Fruit fly (Drosophila melanogaster) whole organism, embryonic: ENCODE data around the gene Sik2.

Source experiments
- Atf6 ChIP-seq: fragments of 200-800 bp; sonication (Bioruptor generic); IDR thresholded peaks from 2 replicates; pipeline ENCODE4 v1.3.6; 2022; ENCODE audit warnings: missing biosample characterization, missing genetic modification characterization
- B-H1 ChIP-seq: fragments of 200-800 bp; sonication (Bioruptor generic); IDR thresholded peaks from 3 replicates; pipeline ENCODE4 v1.3.6; 2022; ENCODE audit warnings: missing biosample characterization, missing genetic modification characterization
- CG10147 ChIP-seq: fragments of 200-800 bp; sonication (Bioruptor generic); optimal IDR thresholded peaks from 2 replicates; lab custom pipeline; 2019; ENCODE audit warnings: missing biosample characterization, mild to moderate bottlenecking, missing genetic modification characterization, moderate library complexity
- CG11085 ChIP-seq: fragments of 200-800 bp; sonication (Bioruptor generic); IDR thresholded peaks from 2 replicates; pipeline ENCODE4 v1.3.6; 2022; ENCODE audit warnings: missing biosample characterization, missing genetic modification characterization
- CG11695 ChIP-seq: fragments of 200-800 bp; sonication (Bioruptor generic); IDR thresholded peaks from 3 replicates; pipeline ENCODE4 v1.3.6; 2022; ENCODE audit warnings: missing biosample characterization, missing genetic modification characterization
- CG12659 ChIP-seq: fragments of 200-800 bp; sonication (Bioruptor generic); optimal IDR thresholded peaks from 3 replicates; lab custom pipeline; 2017; ENCODE audit warnings: mild to moderate bottlenecking, missing biosample characterization, missing genetic modification reagents, missing genetic modification characterization
- CG14050 ChIP-seq: fragments of 200-800 bp; sonication (Bioruptor generic); IDR thresholded peaks from 3 replicates; pipeline ENCODE4 v1.3.6; 2022; ENCODE audit warnings: missing biosample characterization, missing genetic modification characterization
- CG14965 ChIP-seq: fragments of 200-800 bp; sonication (Bioruptor generic); optimal IDR thresholded peaks from 2 replicates; lab custom pipeline; 2016; ENCODE audit warnings: missing biosample characterization, missing genetic modification characterization, borderline replicate concordance
- CG1647 ChIP-seq: fragments of 200-800 bp; sonication (Bioruptor generic); optimal IDR thresholded peaks from 3 replicates; lab custom pipeline; 2016; ENCODE audit warnings: missing biosample characterization, missing genetic modification characterization
- CG17328 ChIP-seq: fragments of 200-800 bp; sonication (Bioruptor generic); IDR thresholded peaks from 2 replicates; pipeline ENCODE4 v1.3.6; 2022; ENCODE audit warnings: missing biosample characterization, missing genetic modification characterization
- CG17612 ChIP-seq: fragments of 200-800 bp; sonication (Bioruptor generic); IDR thresholded peaks from 2 replicates; pipeline ENCODE4 v1.3.6; 2022; ENCODE audit warnings: missing biosample characterization, missing genetic modification characterization
- CG17829 ChIP-seq: fragments of 200-800 bp; optimal IDR thresholded peaks from 2 replicates; lab custom pipeline; 2019; ENCODE audit warnings: missing biosample characterization, mild to moderate bottlenecking, missing genetic modification characterization, moderate library complexity
- CG17912 ChIP-seq: fragments of 200-800 bp; sonication (Bioruptor generic); optimal IDR thresholded peaks from 2 replicates; lab custom pipeline; 2018; ENCODE audit warnings: missing biosample characterization, mild to moderate bottlenecking, missing genetic modification characterization
- CG31441 ChIP-seq: fragments of 200-800 bp; sonication (Bioruptor generic); IDR thresholded peaks from 2 replicates; pipeline ENCODE4 v1.3.6; 2022; ENCODE audit warnings: missing biosample characterization, missing genetic modification characterization
- CG34224 ChIP-seq: fragments of 200-800 bp; sonication (Bioruptor generic); IDR thresholded peaks from 3 replicates; pipeline ENCODE4 v1.3.6; 2022; ENCODE audit warnings: missing biosample characterization, missing genetic modification characterization; ENCODE audit not compliant: partially characterized antibody
- CG4404 ChIP-seq: fragments of 200-800 bp; sonication (Bioruptor generic); IDR thresholded peaks from 2 replicates; pipeline ENCODE4 v1.3.6; 2022; ENCODE audit warnings: missing biosample characterization, missing genetic modification characterization
- CG4820 ChIP-seq: fragments of 200-800 bp; sonication (Bioruptor generic); optimal IDR thresholded peaks from 3 replicates; lab custom pipeline; 2016; ENCODE audit warnings: missing biosample characterization, missing genetic modification characterization
- CG6272 ChIP-seq: fragments of 200-800 bp; sonication (Bioruptor generic); IDR thresholded peaks from 2 replicates; pipeline ENCODE4 v1.3.6; 2022; ENCODE audit warnings: missing biosample characterization, missing genetic modification characterization
- CG6654 ChIP-seq: fragments of 200-800 bp; sonication (Bioruptor generic); optimal IDR thresholded peaks from 2 replicates; lab custom pipeline; 2017; ENCODE audit warnings: missing biosample characterization, mild to moderate bottlenecking, missing genetic modification characterization
- CG8281 ChIP-seq: fragments of 200-800 bp; sonication (Bioruptor generic); optimal IDR thresholded peaks from 2 replicates; lab custom pipeline; 2018; ENCODE audit warnings: missing biosample characterization, mild to moderate bottlenecking, missing genetic modification characterization, moderate library complexity
- CG8359 ChIP-seq: fragments of 200-800 bp; sonication (Bioruptor generic); optimal IDR thresholded peaks from 2 replicates; lab custom pipeline; 2017; ENCODE audit warnings: missing biosample characterization, mild to moderate bottlenecking, missing genetic modification characterization, borderline replicate concordance
- CG9817 ChIP-seq: fragments of 200-800 bp; sonication (Bioruptor generic); optimal IDR thresholded peaks from 2 replicates; lab custom pipeline; 2018; ENCODE audit warnings: missing biosample characterization, mild to moderate bottlenecking, missing genetic modification characterization, moderate library complexity
- CHES-1-like ChIP-seq: fragments of 200-800 bp; sonication (Bioruptor generic); optimal IDR thresholded peaks from 2 replicates; lab custom pipeline; 2016; ENCODE audit warnings: missing biosample characterization, missing genetic modification characterization
- CTCF ChIP-seq: fragments of 200-800 bp; sonication (Bioruptor generic); optimal IDR thresholded peaks from 2 replicates; lab custom pipeline; 2017; ENCODE audit warnings: missing biosample characterization, mild to moderate bottlenecking, missing genetic modification characterization, moderate library complexity
- Doc3 ChIP-seq: fragments of 200-800 bp; sonication (Bioruptor generic); IDR thresholded peaks from 3 replicates; pipeline ENCODE4 v1.3.6; 2022; ENCODE audit warnings: missing biosample characterization, missing genetic modification characterization; ENCODE audit not compliant: partially characterized antibody
- Drgx ChIP-seq: fragments of 200-800 bp; sonication (Bioruptor generic); IDR thresholded peaks from 2 replicates; pipeline ENCODE4 v1.3.6; 2022; ENCODE audit warnings: missing biosample characterization, missing genetic modification characterization
- Gug ChIP-seq: fragments of 200-800 bp; sonication (Bioruptor generic); IDR thresholded peaks from 4 replicates; pipeline ENCODE4 v1.3.6; 2022; ENCODE audit warnings: missing biosample characterization, missing genetic modification characterization
- Hsf ChIP-seq: fragments of 200-800 bp; sonication (Bioruptor generic); optimal IDR thresholded peaks from 3 replicates; lab custom pipeline; 2016; ENCODE audit warnings: missing biosample characterization, missing genetic modification characterization
- NfI ChIP-seq: fragments of 200-800 bp; sonication (Bioruptor generic); optimal IDR thresholded peaks from 3 replicates; lab custom pipeline; 2018; ENCODE audit warnings: missing biosample characterization, mild to moderate bottlenecking, missing genetic modification characterization, moderate library complexity
- Trl ChIP-seq, 3 experiments: fragments of >200 bp in 2 of 3; fragments of 200-800 bp in 1 of 3; sonication (Bioruptor generic) in 1 of 3; optimal IDR thresholded peaks; 2 replicates in 1 of 3; 3 replicates in 2 of 3; lab custom pipeline; 2016 to 2017; ENCODE audit warnings: missing biosample characterization in 1 of 3, missing genetic modification characterization in 1 of 3
- Usf ChIP-seq: fragments of 200-800 bp; sonication (Bioruptor generic); optimal IDR thresholded peaks from 2 replicates; lab custom pipeline; 2017; ENCODE audit warnings: missing genotype, missing biosample characterization, missing genetic modification characterization
- Xbp1 ChIP-seq: fragments of 200-800 bp; sonication (Bioruptor generic); optimal IDR thresholded peaks from 3 replicates; lab custom pipeline; 2016; ENCODE audit warnings: missing biosample characterization, mild to moderate bottlenecking, missing genetic modification characterization
- Xrp1 ChIP-seq: fragments of 200-800 bp; sonication (Bioruptor generic); IDR thresholded peaks from 2 replicates; pipeline ENCODE4 v1.3.6; 2022; ENCODE audit warnings: missing biosample characterization, missing genetic modification characterization
- ab ChIP-seq: fragments of 200-800 bp; sonication (Bioruptor generic); optimal IDR thresholded peaks from 2 replicates; lab custom pipeline; 2016; ENCODE audit warnings: missing biosample characterization, missing genetic modification characterization
- ase ChIP-seq: fragments of 200-800 bp; sonication (Bioruptor generic); IDR thresholded peaks from 3 replicates; pipeline ENCODE4 v1.3.6; 2022; ENCODE audit warnings: missing biosample characterization, missing genetic modification characterization
- bcd ChIP-seq: fragments of 200-800 bp; sonication (Bioruptor generic); optimal IDR thresholded peaks from 2 replicates; lab custom pipeline; 2017; ENCODE audit warnings: missing biosample characterization, mild to moderate bottlenecking, missing genetic modification characterization
- caup ChIP-seq: fragments of 200-800 bp; sonication (Bioruptor generic); optimal IDR thresholded peaks from 3 replicates; lab custom pipeline; 2017; ENCODE audit warnings: missing biosample characterization, mild to moderate bottlenecking, missing genetic modification characterization, moderate library complexity; ENCODE audit not compliant: severe bottlenecking
- cg ChIP-seq: fragments of 200-800 bp; sonication (Bioruptor generic); optimal IDR thresholded peaks from 3 replicates; lab custom pipeline; 2019; ENCODE audit warnings: missing biosample characterization, mild to moderate bottlenecking, missing genetic modification characterization, moderate library complexity
- dimm ChIP-seq: fragments of 200-800 bp; sonication (Bioruptor generic); IDR thresholded peaks from 2 replicates; pipeline ENCODE4 v1.3.6; 2022; ENCODE audit warnings: missing biosample characterization, missing genetic modification characterization
- en ChIP-seq: fragments of 200-800 bp; sonication (Bioruptor generic); optimal IDR thresholded peaks from 2 replicates; lab custom pipeline; 2016; ENCODE audit warnings: missing biosample characterization, missing genetic modification characterization
- exex ChIP-seq: fragments of 200-800 bp; sonication (Bioruptor generic); optimal IDR thresholded peaks from 4 replicates; lab custom pipeline; 2018; ENCODE audit warnings: missing biosample characterization, mild to moderate bottlenecking, missing genetic modification characterization, moderate library complexity
- fd3F ChIP-seq: fragments of 200-800 bp; sonication (Bioruptor generic); optimal IDR thresholded peaks from 2 replicates; lab custom pipeline; 2018; ENCODE audit warnings: missing biosample characterization, mild to moderate bottlenecking, missing genetic modification characterization, moderate library complexity
- gce ChIP-seq: fragments of 200-800 bp; sonication (Bioruptor generic); IDR thresholded peaks from 3 replicates; pipeline ENCODE4 v1.3.6; 2022; ENCODE audit warnings: missing biosample characterization, missing genetic modification characterization
- gsb ChIP-seq: fragments of 200-800 bp; sonication (Bioruptor generic); IDR thresholded peaks from 2 replicates; pipeline ENCODE4 v1.3.6; 2022; ENCODE audit warnings: missing biosample characterization, missing genetic modification characterization
- kni ChIP-seq: fragments of 200-800 bp; sonication (Bioruptor generic); optimal IDR thresholded peaks from 3 replicates; lab custom pipeline; 2017; ENCODE audit warnings: mild to moderate bottlenecking, missing biosample characterization, missing genetic modification reagents, missing genetic modification characterization
- pnt ChIP-seq: fragments of 200-800 bp; sonication (Bioruptor generic); optimal IDR thresholded peaks from 3 replicates; lab custom pipeline; 2016; ENCODE audit warnings: missing biosample characterization, missing genetic modification characterization
- sens-2 ChIP-seq: fragments of 200-800 bp; sonication (Bioruptor generic); IDR thresholded peaks from 2 replicates; pipeline ENCODE4 v1.3.6; 2022; ENCODE audit warnings: missing biosample characterization, missing genetic modification characterization
- slbo ChIP-seq: fragments of 200-800 bp; sonication (Bioruptor generic); IDR thresholded peaks from 2 replicates; pipeline ENCODE4 v1.3.6; 2022; ENCODE audit warnings: missing biosample characterization, missing genetic modification characterization
- sr ChIP-seq: fragments of 200-800 bp; sonication (Bioruptor generic); IDR thresholded peaks from 3 replicates; pipeline ENCODE4 v1.3.6; 2022; ENCODE audit warnings: missing biosample characterization, missing genetic modification characterization
- ssp ChIP-seq: fragments of 200-800 bp; sonication (Bioruptor generic); IDR thresholded peaks from 2 replicates; pipeline ENCODE4 v1.3.6; 2022; ENCODE audit warnings: missing biosample characterization, missing genetic modification characterization
- tap ChIP-seq: fragments of 200-800 bp; optimal IDR thresholded peaks from 3 replicates; lab custom pipeline; 2019; ENCODE audit warnings: missing biosample characterization, mild to moderate bottlenecking, missing genetic modification characterization, moderate library complexity
- usp ChIP-seq: fragments of >200 bp; optimal IDR thresholded peaks from 2 replicates; lab custom pipeline; 2017; ENCODE audit warnings: missing biosample characterization, missing genetic modification characterization

Gene Sik2

DNA sequence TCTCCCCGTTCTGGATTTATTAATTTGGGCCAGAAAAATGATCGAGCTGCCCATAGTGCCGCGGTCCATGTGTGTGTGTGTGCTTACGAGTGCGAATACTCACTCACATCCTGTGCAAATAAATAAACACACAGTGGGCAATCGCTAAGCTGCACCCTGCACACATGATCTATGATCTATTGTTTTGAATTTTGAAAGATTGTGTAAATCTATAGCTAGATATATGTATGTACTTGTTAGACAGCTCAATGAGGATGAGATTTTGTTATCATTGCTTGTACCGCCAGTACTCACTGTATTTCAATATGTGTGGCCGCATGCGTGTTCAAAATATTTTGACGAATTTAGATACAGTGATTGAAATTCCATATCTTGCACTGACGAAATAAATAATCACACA is 21.4 kb upstream of the Sik2 start (continued):
- TF ChIP-seq CG17829 (tag; lab: Kevin White, UChicago): no peak
- peak; percentile 55 for TF ChIP-seq fd3F
- peak; percentile 50 for TF ChIP-seq bcd (GFP tag; lab: Kevin White, UChicago)
- 0 out of 2 replicates have a peak, but pooled peaks have one; percentile 17 for TF ChIP-seq CG17328 (GFP tag; lab: Robert Waterston, UW)
- no peak for TF ChIP-seq en
- TF ChIP-seq ab: peak; percentile 59
- TF ChIP-seq CG11695: no peak
- TF ChIP-seq sens-2 (GFP tag; lab: Robert Waterston, UW): no peak
- no peak for TF ChIP-seq CG8281 (tag; lab: Kevin White, UChicago)
- TF ChIP-seq cg (GFP tag; lab: Kevin White, UChicago): no peak
- TF ChIP-seq Usf (GFP tag; lab: Kevin White, UChicago): peak; percentile 40
- no peak for TF ChIP-seq CG34224 (GFP tag; lab: Robert Waterston, UW)
- no peak for TF ChIP-seq CG6654 (GFP tag; lab: Kevin White, UChicago)
- peak; percentile 15 for TF ChIP-seq pnt (GFP tag; lab: Kevin White, UChicago)
- TF ChIP-seq CHES-1-like (GFP tag; lab: Kevin White, UChicago): peak; percentile 22
- no peak for TF ChIP-seq kni (GFP tag; lab: Kevin White, UChicago)
- no peak for TF ChIP-seq CG6272 (GFP tag; lab: Robert Waterston, UW)
- TF ChIP-seq slbo (GFP tag; lab: Robert Waterston, UW): peak; percentile 91
- peak; percentile 73 for TF ChIP-seq NfI (GFP tag; lab: Kevin White, UChicago)
- TF ChIP-seq CG17612 (GFP tag; lab: Robert Waterston, UW): no peak
- TF ChIP-seq CTCF (GFP tag; lab: Kevin White, UChicago): no peak
- TF ChIP-seq Xrp1 (GFP tag; lab: Robert Waterston, UW): peak; percentile 65
- TF ChIP-seq Drgx (GFP tag; lab: Robert Waterston, UW): peak; percentile 94
- TF ChIP-seq usp (GFP tag; lab: Kevin White, UChicago): no peak
- no peak for TF ChIP-seq dimm (GFP tag; lab: Robert Waterston, UW)
- no peak for TF ChIP-seq CG14965 (GFP tag; lab: Kevin White, UChicago)
- TF ChIP-seq CG4820: no peak
- TF ChIP-seq CG14050: peak; percentile 28; the same call in 1 of the 3 replicates
- TF ChIP-seq sr (GFP tag; lab: Robert Waterston, UW): no peak
- TF ChIP-seq gsb: peak; percentile 81
- peak; percentile 50 for TF ChIP-seq Hsf
- TF ChIP-seq ssp (GFP tag; lab: Robert Waterston, UW): no peak; the same call in 1 of the 2 replicates
- peak; percentile 74 for TF ChIP-seq Atf6 (GFP tag; lab: Robert Waterston, UW)
- TF ChIP-seq Trl (optimal IDR thresholded peaks at IDR 0.05; lab: Kevin White, UChicago): no peak
- TF ChIP-seq Trl (GFP tag; optimal IDR thresholded peaks at IDR 0.05; lab: Kevin White, UChicago): peak; percentile 24
- peak; percentile 32 for TF ChIP-seq Xbp1 (GFP tag; lab: Kevin White, UChicago)
- no peak for TF ChIP-seq CG17912 (GFP tag; lab: Kevin White, UChicago)
- TF ChIP-seq ase (GFP tag; lab: Robert Waterston, UW): no peak
- TF ChIP-seq CG8359 (GFP tag; lab: Kevin White, UChicago): no peak
- peak; percentile 48; the same call in 2 of the 3 replicates for TF ChIP-seq B-H1
- TF ChIP-seq CG1647: peak; percentile 25
- TF ChIP-seq Gug (GFP tag; lab: Robert Waterston, UW): peak; percentile 71; the same call in 3 of the 4 replicates
- peak; percentile 42 for TF ChIP-seq caup
- no peak for TF ChIP-seq Doc3 (GFP tag; lab: Robert Waterston, UW)
- peak; percentile 79 for TF ChIP-seq CG11085
- peak; percentile 5 for TF ChIP-seq exex
- peak; percentile 49 for TF ChIP-seq CG4404 (GFP tag; lab: Robert Waterston, UW)
- no peak for TF ChIP-seq gce (GFP tag; lab: Robert Waterston, UW)
- peak; percentile 22 for TF ChIP-seq tap (tag; lab: Kevin White, UChicago)
- peak; percentile 82 for TF ChIP-seq CG9817
- no peak for TF ChIP-seq CG31441 (GFP tag; lab: Robert Waterston, UW)
- peak; percentile 13 for TF ChIP-seq CG10147 (GFP tag; lab: Kevin White, UChicago)
- peak; percentile 11 for TF ChIP-seq CG12659 (GFP tag; lab: Kevin White, UChicago)
